Fruit fly (Drosophila melanogaster) whole organism, embryonic: ENCODE results near the gene wrd.

Experiments
- Ada2b ChIP-seq: fragments of 200-800 bp; sonication (Bioruptor generic); IDR thresholded peaks from 2 replicates; pipeline ENCODE4 v1.3.6; 2022; ENCODE audit warnings: missing biosample characterization, missing genetic modification characterization
- Bgb ChIP-seq: fragments of 200-800 bp; sonication (Bioruptor generic); IDR thresholded peaks from 2 replicates; pipeline ENCODE4 v1.3.6; 2022; ENCODE audit warnings: missing biosample characterization, missing genetic modification characterization; ENCODE audit not compliant: partially characterized antibody
- CG1024 ChIP-seq: fragments of 200-800 bp; sonication (Bioruptor generic); IDR thresholded peaks from 2 replicates; pipeline ENCODE4 v1.3.6; 2022; ENCODE audit warnings: missing biosample characterization, missing genetic modification characterization
- CG10959 ChIP-seq: fragments of 200-800 bp; sonication (Bioruptor generic); IDR thresholded peaks from 2 replicates; pipeline ENCODE4 v1.3.6; 2022; ENCODE audit warnings: missing biosample characterization, missing genetic modification characterization
- CG11723 ChIP-seq: fragments of 200-800 bp; sonication (Bioruptor generic); optimal IDR thresholded peaks from 2 replicates; lab custom pipeline; 2017; ENCODE audit warnings: missing biosample characterization, mild to moderate bottlenecking, missing genetic modification characterization
- CG15011 ChIP-seq: fragments of 200-800 bp; sonication (Bioruptor generic); optimal IDR thresholded peaks from 3 replicates; lab custom pipeline; 2018; ENCODE audit warnings: missing biosample characterization, mild to moderate bottlenecking, missing genetic modification characterization
- CG17612 ChIP-seq: fragments of 200-800 bp; sonication (Bioruptor generic); IDR thresholded peaks from 2 replicates; pipeline ENCODE4 v1.3.6; 2022; ENCODE audit warnings: missing biosample characterization, missing genetic modification characterization
- CG31365 ChIP-seq: fragments of 200-800 bp; sonication (Bioruptor generic); optimal IDR thresholded peaks from 2 replicates; lab custom pipeline; 2018; ENCODE audit warnings: missing biosample characterization, mild to moderate bottlenecking, missing genetic modification characterization
- CG31388 ChIP-seq: fragments of 200-800 bp; sonication (Bioruptor generic); optimal IDR thresholded peaks from 2 replicates; lab custom pipeline; 2016; ENCODE audit warnings: missing biosample characterization, missing genetic modification characterization
- CG32767 ChIP-seq: fragments of 200-800 bp; sonication (Bioruptor generic); IDR thresholded peaks from 2 replicates; pipeline ENCODE4 v1.3.6; 2022; ENCODE audit warnings: missing biosample characterization, missing genetic modification characterization
- CG4328 ChIP-seq: fragments of 200-800 bp; sonication (Bioruptor generic); optimal IDR thresholded peaks from 3 replicates; lab custom pipeline; 2017; ENCODE audit warnings: missing biosample characterization, missing genetic modification reagents, missing genetic modification characterization
- CG4617 ChIP-seq: fragments of 200-800 bp; sonication (Bioruptor generic); optimal IDR thresholded peaks from 3 replicates; lab custom pipeline; 2016; ENCODE audit warnings: missing biosample characterization, missing genetic modification characterization, borderline replicate concordance
- CG7271 ChIP-seq: fragments of 200-800 bp; sonication (Bioruptor generic); optimal IDR thresholded peaks from 2 replicates; lab custom pipeline; 2018; ENCODE audit warnings: missing biosample characterization, mild to moderate bottlenecking, missing genetic modification characterization, moderate library complexity
- CG7745 ChIP-seq: fragments of 200-800 bp; sonication (Bioruptor generic); optimal IDR thresholded peaks from 2 replicates; lab custom pipeline; 2018; ENCODE audit warnings: missing biosample characterization, mild to moderate bottlenecking, missing genetic modification characterization, moderate library complexity
- CkIIα-i1 ChIP-seq: fragments of 200-800 bp; sonication (Bioruptor generic); IDR thresholded peaks from 2 replicates; pipeline ENCODE4 v1.3.6; 2022; ENCODE audit warnings: missing biosample characterization, missing genetic modification characterization
- Nf-YC ChIP-seq: fragments of 200-800 bp; optimal IDR thresholded peaks from 3 replicates; lab custom pipeline; 2019; ENCODE audit warnings: missing biosample characterization, mild to moderate bottlenecking, missing genetic modification characterization, moderate library complexity
- Oli ChIP-seq: fragments of 200-800 bp; sonication (Bioruptor generic); optimal IDR thresholded peaks from 2 replicates; lab custom pipeline; 2018; ENCODE audit warnings: missing biosample characterization, mild to moderate bottlenecking, missing genetic modification characterization, moderate library complexity
- Optix ChIP-seq: fragments of 200-800 bp; sonication (Bioruptor generic); IDR thresholded peaks from 3 replicates; pipeline ENCODE4 v1.3.6; 2022; ENCODE audit warnings: missing biosample characterization, missing genetic modification characterization
- PHDP ChIP-seq: fragments of 200-800 bp; sonication (Bioruptor generic); optimal IDR thresholded peaks from 3 replicates; lab custom pipeline; 2018; ENCODE audit warnings: missing biosample characterization, mild to moderate bottlenecking, missing genetic modification characterization, moderate library complexity
- Ravus ChIP-seq: fragments of 200-800 bp; sonication (Bioruptor generic); IDR thresholded peaks from 2 replicates; pipeline ENCODE4 v1.3.6; 2022; ENCODE audit warnings: missing biosample characterization, missing genetic modification characterization
- Sin3A ChIP-seq: fragments of >200 bp; optimal IDR thresholded peaks from 2 replicates; lab custom pipeline; 2018
- Sry-β ChIP-seq: fragments of 200-800 bp; sonication (Bioruptor generic); optimal IDR thresholded peaks from 2 replicates; lab custom pipeline; 2018; ENCODE audit warnings: missing biosample characterization, mild to moderate bottlenecking, missing genetic modification characterization, moderate library complexity
- abd-A ChIP-seq: fragments of 200-800 bp; sonication (Bioruptor generic); optimal IDR thresholded peaks from 3 replicates; lab custom pipeline; 2019; ENCODE audit warnings: missing biosample characterization, mild to moderate bottlenecking, missing genetic modification characterization, moderate library complexity
- ac ChIP-seq: fragments of 200-800 bp; sonication (Bioruptor generic); optimal IDR thresholded peaks from 3 replicates; lab custom pipeline; 2017; ENCODE audit warnings: missing biosample characterization, mild to moderate bottlenecking, missing genetic modification characterization
- crol ChIP-seq: fragments of 200-800 bp; sonication (Bioruptor generic); IDR thresholded peaks from 2 replicates; pipeline ENCODE4 v1.3.6; 2022; ENCODE audit warnings: missing biosample characterization, missing genetic modification characterization
- dimm ChIP-seq: fragments of 200-800 bp; sonication (Bioruptor generic); IDR thresholded peaks from 2 replicates; pipeline ENCODE4 v1.3.6; 2022; ENCODE audit warnings: missing biosample characterization, missing genetic modification characterization
- dmrt11E ChIP-seq: fragments of 200-800 bp; sonication (Bioruptor generic); optimal IDR thresholded peaks from 3 replicates; lab custom pipeline; 2018; ENCODE audit warnings: missing biosample characterization, mild to moderate bottlenecking, missing genetic modification characterization, moderate library complexity
- esg ChIP-seq: fragments of 200-800 bp; sonication (Bioruptor generic); conservative IDR thresholded peaks from 2 replicates; pipeline ENCODE4 v1.3.6; 2022; ENCODE audit warnings: missing biosample characterization, missing genetic modification characterization
- gcm ChIP-seq: fragments of 200-800 bp; sonication (Bioruptor generic); optimal IDR thresholded peaks from 2 replicates; lab custom pipeline; 2019; ENCODE audit warnings: missing biosample characterization, mild to moderate bottlenecking, missing genetic modification characterization, moderate library complexity
- gcm2 ChIP-seq: fragments of 200-800 bp; sonication (Bioruptor generic); optimal IDR thresholded peaks from 2 replicates; lab custom pipeline; 2016; ENCODE audit warnings: missing biosample characterization, missing genetic modification characterization
- hbn ChIP-seq: fragments of 200-800 bp; sonication (Bioruptor generic); IDR thresholded peaks from 2 replicates; pipeline ENCODE4 v1.3.6; 2022; ENCODE audit warnings: missing biosample characterization, missing genetic modification characterization; ENCODE audit not compliant: partially characterized antibody
- insv ChIP-seq, 2 experiments: fragments of 200-800 bp; sonication (Bioruptor generic); optimal IDR thresholded peaks; 3 replicates each; lab custom pipeline; 2016 to 2018; ENCODE audit warnings: missing biosample characterization in 2 of 2, missing genetic modification characterization in 2 of 2
- inv ChIP-seq: fragments of 200-800 bp; sonication (Bioruptor generic); IDR thresholded peaks from 2 replicates; pipeline ENCODE4 v1.3.6; 2022; ENCODE audit warnings: missing biosample characterization, missing genetic modification characterization; ENCODE audit not compliant: partially characterized antibody
- knrl ChIP-seq: fragments of 200-800 bp; sonication (Bioruptor generic); IDR thresholded peaks from 3 replicates; pipeline ENCODE4 v1.3.6; 2022; ENCODE audit warnings: missing biosample characterization, missing genetic modification characterization; ENCODE audit not compliant: partially characterized antibody
- mam ChIP-seq: fragments of 200-800 bp; sonication (Bioruptor generic); optimal IDR thresholded peaks from 3 replicates; lab custom pipeline; 2016; ENCODE audit warnings: missing biosample characterization, missing genetic modification characterization
- mirr ChIP-seq: fragments of 200-800 bp; sonication (Bioruptor generic); optimal IDR thresholded peaks from 3 replicates; lab custom pipeline; 2018; ENCODE audit warnings: missing biosample characterization, mild to moderate bottlenecking, missing genetic modification characterization
- org-1 ChIP-seq: fragments of 200-800 bp; sonication (Bioruptor generic); optimal IDR thresholded peaks from 2 replicates; lab custom pipeline; 2017; ENCODE audit warnings: missing biosample characterization, missing genetic modification characterization
- phol ChIP-seq: fragments of 200-800 bp; sonication (Bioruptor generic); optimal IDR thresholded peaks from 3 replicates; lab custom pipeline; 2018; ENCODE audit warnings: missing biosample characterization, mild to moderate bottlenecking, missing genetic modification characterization, moderate library complexity
- sd ChIP-seq: fragments of 200-800 bp; sonication (Bioruptor generic); optimal IDR thresholded peaks from 3 replicates; lab custom pipeline; 2018; ENCODE audit warnings: missing biosample characterization, mild to moderate bottlenecking, missing genetic modification characterization, moderate library complexity
- slou ChIP-seq: fragments of 200-800 bp; sonication (Bioruptor generic); optimal IDR thresholded peaks from 3 replicates; lab custom pipeline; 2016; ENCODE audit warnings: missing biosample characterization, missing genetic modification characterization
- stc ChIP-seq: fragments of 200-800 bp; sonication (Bioruptor generic); IDR thresholded peaks from 2 replicates; pipeline ENCODE4 v1.3.6; 2022; ENCODE audit warnings: missing biosample characterization, missing genetic modification characterization
- tin ChIP-seq: fragments of 200-800 bp; sonication (Bioruptor generic); optimal IDR thresholded peaks from 3 replicates; lab custom pipeline; 2016; ENCODE audit warnings: missing biosample characterization, missing genetic modification characterization
- trem ChIP-seq: fragments of 200-800 bp; optimal IDR thresholded peaks from 3 replicates; lab custom pipeline; 2019; ENCODE audit warnings: missing biosample characterization, mild to moderate bottlenecking, missing genetic modification characterization, moderate library complexity
- ttk ChIP-seq: fragments of 200-800 bp; sonication (Bioruptor generic); IDR thresholded peaks from 2 replicates; pipeline ENCODE4 v2.1.2; 2022; ENCODE audit warnings: missing biosample characterization, missing genetic modification characterization
- wor ChIP-seq: fragments of 200-800 bp; sonication (Bioruptor generic); IDR thresholded peaks from 2 replicates; pipeline ENCODE4 v1.3.6; 2022; ENCODE audit warnings: missing biosample characterization, missing genetic modification characterization

wrd gene

dm6 chr3R:18156608-18157007 lies 10.9 kb upstream of the wrd start:
- TF ChIP-seq gcm2 (GFP tag; lab: Kevin White, UChicago) (no peak), Oli (no peak), Ada2b (GFP tag; lab: Robert Waterston, UW) (no peak), Nf-YC (tag; lab: Kevin White, UChicago) (no peak), phol (tag; lab: Kevin White, UChicago) (peak; percentile 77), esg (GFP tag; lab: Robert Waterston, UW) (no peak), Ravus (GFP tag; lab: Robert Waterston, UW) (no peak), insv (GFP tag; optimal IDR thresholded peaks at IDR 0.05; lab: Kevin White, UChicago) (peak in 1 of 2 experiments; percentile 87)
- TF ChIP-seq, all 482 proteins: peak for 2

DNA sequence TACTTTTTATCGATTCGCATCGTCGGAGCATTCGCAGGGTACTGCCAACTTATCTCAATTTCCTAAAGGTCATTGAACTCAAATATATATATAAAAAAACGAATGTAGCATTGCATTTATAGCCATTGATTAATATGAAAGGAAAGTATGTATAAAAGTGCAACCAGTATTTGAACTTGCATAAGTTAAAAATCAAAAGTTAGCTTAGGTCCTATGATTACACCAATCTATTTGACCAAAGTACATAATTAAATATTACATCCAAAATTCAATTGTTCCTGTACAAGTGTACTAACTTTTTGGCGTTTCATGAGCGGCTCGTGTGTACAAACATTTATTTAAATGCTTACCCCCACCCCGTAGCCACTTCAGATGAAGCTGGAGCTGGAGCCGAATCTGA lies 10.1 kb upstream of the wrd start:
- TF ChIP-seq trem = peak; percentile 14
- no peak for TF ChIP-seq Sin3A (lab: Kevin White, UChicago)
- 0 out of 2 replicates have a peak, but pooled peaks have one; percentile 14 for TF ChIP-seq ttk (GFP tag; lab: Robert Waterston, UW)

DNA sequence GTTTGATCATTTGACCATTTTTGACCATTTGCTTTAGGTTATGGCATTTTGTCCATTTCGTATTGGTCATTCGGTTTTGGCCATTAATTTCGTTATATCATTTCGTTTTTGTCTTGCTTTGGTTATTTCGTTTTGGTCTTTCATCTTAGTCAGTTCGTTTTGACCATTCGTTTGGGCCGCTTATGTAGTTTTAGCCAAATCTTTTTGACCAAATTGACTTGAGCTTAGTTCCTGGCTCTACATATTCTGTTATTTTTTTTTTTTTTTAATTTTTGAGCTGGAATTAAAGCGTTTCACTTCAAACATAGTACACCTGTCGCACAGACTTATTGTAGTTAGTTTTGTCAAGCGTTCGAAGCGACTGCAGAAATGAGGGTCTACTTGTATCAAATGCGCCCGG lies 9.2 kb upstream of the wrd start, which contains the start of gene CG14315:
TSS of gene CG14315 (plus strand) at position 301 of the 400 bp plus-strand sequence.
- no peak for TF ChIP-seq CG7745
- TF ChIP-seq slou = no peak
- no peak for TF ChIP-seq crol (GFP tag; lab: Robert Waterston, UW)
- no peak for TF ChIP-seq mam (GFP tag; lab: Kevin White, UChicago)
- no peak for TF ChIP-seq CG4328 (GFP tag; lab: Kevin White, UChicago)

- no peak for TF ChIP-seq CG1024
- TF ChIP-seq PHDP = no peak
- no peak for TF ChIP-seq CG10959 (GFP tag; lab: Robert Waterston, UW)
- no peak for TF ChIP-seq gcm (GFP tag; lab: Kevin White, UChicago)
- no peak for TF ChIP-seq dmrt11E (tag; lab: Kevin White, UChicago)
- TF ChIP-seq CG7271 = no peak
- no peak for TF ChIP-seq ac (GFP tag; lab: Kevin White, UChicago)
- TF ChIP-seq knrl = no peak
- TF ChIP-seq org-1 (GFP tag; lab: Kevin White, UChicago) = no peak
- no peak for TF ChIP-seq dimm (GFP tag; lab: Robert Waterston, UW)
- no peak for TF ChIP-seq wor (GFP tag; lab: Robert Waterston, UW)
- TF ChIP-seq inv (GFP tag; lab: Robert Waterston, UW) = no peak
- TF ChIP-seq abd-A (tag; lab: Kevin White, UChicago) = peak; percentile 15
- TF ChIP-seq tin (GFP tag; lab: Kevin White, UChicago) = no peak
- no peak for TF ChIP-seq phol (tag; lab: Kevin White, UChicago)
- TF ChIP-seq CG17612 (GFP tag; lab: Robert Waterston, UW) = no peak
- no peak for TF ChIP-seq Sry-β (GFP tag; lab: Kevin White, UChicago)
- no peak for TF ChIP-seq stc
- TF ChIP-seq sd (tag; lab: Kevin White, UChicago) = no peak
- TF ChIP-seq CG15011 (GFP tag; lab: Kevin White, UChicago) = no peak
- TF ChIP-seq mirr (GFP tag; lab: Kevin White, UChicago) = no peak
- 0 out of 2 replicates have a peak, but pooled peaks have one; percentile 42 for TF ChIP-seq CG32767
- no peak for TF ChIP-seq Optix (GFP tag; lab: Robert Waterston, UW)
- TF ChIP-seq CG4617 (GFP tag; lab: Kevin White, UChicago) = no peak
- no peak for TF ChIP-seq CG31388 (GFP tag; lab: Kevin White, UChicago)
- TF ChIP-seq hbn (GFP tag; lab: Robert Waterston, UW) = no peak
- TF ChIP-seq CG11723 (GFP tag; lab: Kevin White, UChicago) = no peak
- TF ChIP-seq CkIIα-i1 = no peak
- TF ChIP-seq CG31365 = no peak
- 0 out of 2 replicates have a peak, but pooled peaks have one; percentile 19 for TF ChIP-seq Bgb (GFP tag; lab: Robert Waterston, UW)
Observed at dm6 chr3R:18160165-18160814, 7.3 kb upstream of the wrd start.
